Worm (Caenorhabditis elegans): ENCODE measurements around the gene srh-231.

Gene srh-231

ce11 chrV:7356684-7357083 lies 4.6 kb upstream of the srh-231 start, which contains the start of gene C03G6.21:
C03G6.21 (minus strand) TSS chrV:7356784.
- no peak for TF ChIP-seq F23B12.7 (tag; optimal IDR thresholded peaks at IDR 0.05; ENCODE audit: insufficient read depth)
- TF ChIP-seq dpl-1 (GFP tag; optimal IDR thresholded peaks at IDR 0.05): no peak
- no peak for TF ChIP-seq F49E8.2 (tag; optimal IDR thresholded peaks at IDR 0.05; ENCODE audit: insufficient read depth)
- no peak for TF ChIP-seq pbrm-1 (GFP tag; IDR thresholded peaks at IDR 0.05)
- TF ChIP-seq dox-1 (GFP tag; IDR thresholded peaks at IDR 0.05): no peak
- TF ChIP-seq repo-1 (tag; optimal IDR thresholded peaks at IDR 0.05): no peak
- TF ChIP-seq zim-3 (tag; optimal IDR thresholded peaks at IDR 0.05): no peak
- no peak for TF ChIP-seq nhr-80 (tag; optimal IDR thresholded peaks at IDR 0.05)
- no peak for TF ChIP-seq ceh-58 (GFP tag; IDR thresholded peaks at IDR 0.05)
- no peak for TF ChIP-seq snpc-1.1 (tag; optimal IDR thresholded peaks at IDR 0.05; ENCODE audit: insufficient read depth)
- no peak for TF ChIP-seq nfya-2 (GFP tag; IDR thresholded peaks at IDR 0.05)
- TF ChIP-seq unc-62 (GFP tag; optimal IDR thresholded peaks at IDR 0.05): no peak
- TF ChIP-seq T07F8.4 (tag; optimal IDR thresholded peaks at IDR 0.05): no peak
- TF ChIP-seq attf-3 (GFP tag; conservative IDR thresholded peaks at IDR 0.05): no peak
- no peak for TF ChIP-seq ceh-100 (GFP tag; IDR thresholded peaks at IDR 0.05)

ce11 chrV:7355464-7355863 lies 3.4 kb upstream of the srh-231 start, which contains the start of gene tag-293:
tag-293 (minus strand) TSS chrV:7355564.
- TF ChIP-seq ztf-26 (tag; optimal IDR thresholded peaks at IDR 0.05) (no peak), sea-2 (GFP tag; IDR thresholded peaks at IDR 0.05) (no peak), tlf-1 (GFP tag; optimal IDR thresholded peaks at IDR 0.05) (no peak), pha-4 (tag; optimal IDR thresholded peaks at IDR 0.05) (no peak), chd-7 (tag; optimal IDR thresholded peaks at IDR 0.05) (no peak), tbp1 (GFP tag; optimal IDR thresholded peaks at IDR 0.05) (no peak)

ce11 chrV:7353602-7354001 lies 1.6 kb upstream of the srh-231 start:
- TF ChIP-seq Y95B8A.8 (GFP tag; IDR thresholded peaks at IDR 0.05): no peak
- no peak for TF ChIP-seq chd-7 (tag; optimal IDR thresholded peaks at IDR 0.05)
- TF ChIP-seq F57C9.4 (tag; optimal IDR thresholded peaks at IDR 0.05): no peak
- TF ChIP-seq nfyb-1 (GFP tag; IDR thresholded peaks at IDR 0.05): no peak
- no peak for TF ChIP-seq dpl-1 (GFP tag; optimal IDR thresholded peaks at IDR 0.05)
- TF ChIP-seq efl-1 (GFP tag; optimal IDR thresholded peaks at IDR 0.05): no peak
- no peak for TF ChIP-seq madf-10 (tag; optimal IDR thresholded peaks at IDR 0.05)
- no peak for TF ChIP-seq K11D2.4 (GFP tag; IDR thresholded peaks at IDR 0.05)
- TF ChIP-seq F37B4.10 (GFP tag; IDR thresholded peaks at IDR 0.05): no peak
- no peak for TF ChIP-seq F23B12.7 (tag; optimal IDR thresholded peaks at IDR 0.05; ENCODE audit: insufficient read depth)
- TF ChIP-seq B0019.2 (GFP tag; conservative IDR thresholded peaks at IDR 0.05): no peak
- TF ChIP-seq B0336.3 (GFP tag; IDR thresholded peaks at IDR 0.05): no peak
- TF ChIP-seq repo-1 (tag; optimal IDR thresholded peaks at IDR 0.05): no peak
- TF ChIP-seq nhr-179 (tag; optimal IDR thresholded peaks at IDR 0.05): no peak
- no peak for TF ChIP-seq snpc-4 (GFP tag; optimal IDR thresholded peaks at IDR 0.05)
- no peak for TF ChIP-seq snpc-4 (tag; optimal IDR thresholded peaks at IDR 0.05)
- TF ChIP-seq ztf-28 (GFP tag; IDR thresholded peaks at IDR 0.05): no peak

- TF ChIP-seq efl-1 (GFP tag; optimal IDR thresholded peaks at IDR 0.05) (no peak), athp-1 (tag; optimal IDR thresholded peaks at IDR 0.05) (no peak), ceh-91 (GFP tag; IDR thresholded peaks at IDR 0.05) (no peak), F57C9.4 (tag; optimal IDR thresholded peaks at IDR 0.05) (no peak), nhr-80 (tag; optimal IDR thresholded peaks at IDR 0.05) (no peak), ztf-22 (GFP tag; optimal IDR thresholded peaks at IDR 0.05) (no peak), ztf-25 (GFP tag; IDR thresholded peaks at IDR 0.05) (no peak), ztf-6 (GFP tag; IDR thresholded peaks at IDR 0.05) (no peak), lsl-1 (GFP tag; optimal IDR thresholded peaks at IDR 0.05) (no peak), F39B2.1 (GFP tag; IDR thresholded peaks at IDR 0.05) (no peak), ceh-27 (GFP tag; optimal IDR thresholded peaks at IDR 0.05) (no peak), mxl-1 (tag; optimal IDR thresholded peaks at IDR 0.05) (no peak), F55B11.4 (tag; optimal IDR thresholded peaks at IDR 0.05; ENCODE audit: borderline replicate concordance, insufficient read depth) (no peak), C17E4.6 (GFP tag; IDR thresholded peaks at IDR 0.05) (no peak), repo-1 (tag; optimal IDR thresholded peaks at IDR 0.05) (no peak), ceh-79 (tag; optimal IDR thresholded peaks at IDR 0.05) (no peak)
Observed at ce11 chrV:7349541-7349940, 2.5 kb downstream of the srh-231 start, which contains the start of gene nhr-149. nhr-149 (minus strand) TSS chrV:7349641.
